Worm (Caenorhabditis elegans) whole organism, L1 larva: ENCODE measurements around the gene F14H3.6.

Experiments used
- nhr-76 ChIP-seq: sonication (generic microtip); optimal IDR thresholded peaks from 2 replicates; lab custom pipeline; 2017; ENCODE audit warnings: missing biosample characterization, missing genetic modification characterization
- unc-62 ChIP-seq: fragments of 150-350 bp; optimal IDR thresholded peaks from 2 replicates; lab custom pipeline; 2014; ENCODE audit warnings: missing biosample characterization, missing genetic modification reagents, missing genetic modification characterization
- ztf-11 ChIP-seq, 2 experiments: sonication (generic microtip); optimal IDR thresholded peaks; 2 replicates each; lab custom pipeline; 2016 to 2017; ENCODE audit warnings: missing genetic modification characterization in 2 of 2, missing biosample characterization in 1 of 2, missing compliant biosample characterization in 1 of 2

DNA sequence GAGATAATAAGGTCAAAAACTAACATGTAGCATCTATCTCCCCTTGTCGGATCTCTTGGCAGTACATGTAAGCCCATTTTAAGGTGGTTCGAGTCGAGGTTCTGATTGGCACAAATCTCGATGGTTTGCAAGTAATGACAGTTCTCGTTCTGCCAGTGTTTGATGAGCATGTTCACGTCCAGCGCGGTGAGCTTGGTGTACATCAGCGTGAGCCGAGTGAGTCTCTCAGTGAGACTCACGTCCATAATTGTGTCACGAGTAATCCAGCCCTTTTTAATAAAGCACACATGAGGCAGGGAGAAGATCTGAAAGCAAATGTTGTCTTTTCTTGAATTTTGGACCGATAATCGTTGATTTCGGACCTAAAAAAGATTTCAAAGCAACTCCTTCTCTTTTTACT, 25.9 kb downstream of the F14H3.6 start, which contains the start of gene T10C6.16:
- TF ChIP-seq ztf-11 (tag; optimal IDR thresholded peaks at IDR 0.05; lab: Kevin White, UChicago) (no peak), unc-62 (GFP tag; lab: Kevin White, UChicago) (no peak), nhr-76 (no peak)
